Worm (Caenorhabditis elegans): Measurements from ENCODE around the gene sma-6.

DNA sequence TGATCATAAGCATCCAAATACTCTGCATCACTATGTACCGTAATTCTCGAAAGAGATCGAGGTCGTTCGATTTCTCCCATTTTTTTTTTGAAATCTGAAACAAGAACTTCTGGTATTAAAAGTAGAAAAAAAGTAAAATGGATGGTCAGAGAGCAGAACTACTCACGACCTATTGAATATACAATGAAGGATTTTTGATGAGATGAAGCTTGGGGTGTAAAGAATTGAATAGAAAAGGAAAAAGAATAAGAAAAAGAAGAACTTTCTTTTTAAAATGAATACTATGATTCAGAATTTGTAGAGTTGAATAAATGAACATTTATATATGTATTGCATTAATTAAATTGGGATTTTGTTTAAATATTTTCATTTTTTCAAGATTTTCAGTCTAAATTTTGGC lies 9.6 kb downstream of the sma-6 start, which contains the start of gene ttc-39B:
- TF ChIP-seq ceh-24 (tag; optimal IDR thresholded peaks at IDR 0.05) (no peak), ceh-6 (GFP tag; optimal IDR thresholded peaks at IDR 0.05) (no peak), elt-2 (tag; optimal IDR thresholded peaks at IDR 0.05) (no peak), fkh-10 (GFP tag; optimal IDR thresholded peaks at IDR 0.05) (no peak), tbx-2 (tag; optimal IDR thresholded peaks at IDR 0.05) (no peak), odd-2 (tag; optimal IDR thresholded peaks at IDR 0.05) (no peak), T23F11.4 (GFP tag; optimal IDR thresholded peaks at IDR 0.05) (no peak), pha-4 (tag; optimal IDR thresholded peaks at IDR 0.05) (no peak), unc-55 (GFP tag; optimal IDR thresholded peaks at IDR 0.05) (no peak), fax-1 (tag; optimal IDR thresholded peaks at IDR 0.05) (no peak), ceh-34 (tag; optimal IDR thresholded peaks at IDR 0.05) (no peak), che-1 (tag; optimal IDR thresholded peaks at IDR 0.05) (no peak), ama-1 (optimal IDR thresholded peaks at IDR 0.05) (no peak), zip-5 (tag; optimal IDR thresholded peaks at IDR 0.05) (no peak)

Data from whole organism, late embryonic.